Fruit fly (Drosophila melanogaster) whole organism, embryonic: Measurements from ENCODE around the gene mRpL28.

ENCODE experiments used
- Adf1 ChIP-seq: fragments of 200-800 bp; sonication (Bioruptor generic); IDR thresholded peaks from 2 replicates; pipeline ENCODE4 v1.3.6; 2022; ENCODE audit warnings: missing biosample characterization, missing genetic modification characterization
- Aef1 ChIP-seq: fragments of 200-800 bp; sonication (Bioruptor generic); IDR thresholded peaks from 3 replicates; pipeline ENCODE4 v1.3.6; 2022; ENCODE audit warnings: missing biosample characterization, missing genetic modification characterization
- Atf3 ChIP-seq: fragments of 200-800 bp; sonication (Bioruptor generic); optimal IDR thresholded peaks from 3 replicates; lab custom pipeline; 2016; ENCODE audit warnings: missing biosample characterization, missing genetic modification characterization
- B-H1 ChIP-seq: fragments of 200-800 bp; sonication (Bioruptor generic); IDR thresholded peaks from 3 replicates; pipeline ENCODE4 v1.3.6; 2022; ENCODE audit warnings: missing biosample characterization, missing genetic modification characterization
- Blimp-1 ChIP-seq: fragments of 200-800 bp; sonication (Bioruptor generic); optimal IDR thresholded peaks from 3 replicates; lab custom pipeline; 2018; ENCODE audit warnings: missing biosample characterization, missing genetic modification characterization, mild to moderate bottlenecking, moderate library complexity, missing genetic modification reagents
- CG10462 ChIP-seq: fragments of 200-800 bp; sonication (Bioruptor generic); optimal IDR thresholded peaks from 2 replicates; lab custom pipeline; 2016; ENCODE audit warnings: missing biosample characterization, missing genetic modification characterization
- CG12391 ChIP-seq: fragments of 200-800 bp; sonication (Bioruptor generic); optimal IDR thresholded peaks from 3 replicates; lab custom pipeline; 2018; ENCODE audit warnings: missing biosample characterization, mild to moderate bottlenecking, missing genetic modification characterization, moderate library complexity
- CG13624 ChIP-seq: fragments of 200-800 bp; sonication (Bioruptor generic); optimal IDR thresholded peaks from 2 replicates; lab custom pipeline; 2016; ENCODE audit warnings: missing biosample characterization, missing genetic modification characterization
- CG15011 ChIP-seq: fragments of 200-800 bp; sonication (Bioruptor generic); optimal IDR thresholded peaks from 3 replicates; lab custom pipeline; 2018; ENCODE audit warnings: missing biosample characterization, mild to moderate bottlenecking, missing genetic modification characterization
- CG17328 ChIP-seq: fragments of 200-800 bp; sonication (Bioruptor generic); IDR thresholded peaks from 2 replicates; pipeline ENCODE4 v1.3.6; 2022; ENCODE audit warnings: missing biosample characterization, missing genetic modification characterization
- CG18619 ChIP-seq: fragments of 200-800 bp; sonication (Bioruptor generic); optimal IDR thresholded peaks from 3 replicates; lab custom pipeline; 2017; ENCODE audit warnings: missing biosample characterization, mild to moderate bottlenecking, missing genetic modification characterization
- CG2889 ChIP-seq: fragments of 200-800 bp; sonication (Bioruptor generic); IDR thresholded peaks from 3 replicates; pipeline ENCODE4 v1.3.6; 2022; ENCODE audit warnings: missing biosample characterization, missing genetic modification characterization
- CG31388 ChIP-seq: fragments of 200-800 bp; sonication (Bioruptor generic); optimal IDR thresholded peaks from 2 replicates; lab custom pipeline; 2016; ENCODE audit warnings: missing biosample characterization, missing genetic modification characterization
- CG32532 ChIP-seq: fragments of 200-800 bp; sonication (Bioruptor generic); IDR thresholded peaks from 2 replicates; pipeline ENCODE4 v1.3.6; 2022; ENCODE audit warnings: missing biosample characterization, missing genetic modification characterization
- CG42726 ChIP-seq: fragments of 200-800 bp; sonication (Bioruptor generic); IDR thresholded peaks from 2 replicates; pipeline ENCODE4 v1.3.6; 2022; ENCODE audit warnings: missing biosample characterization, missing genetic modification characterization; ENCODE audit not compliant: partially characterized antibody
- CG5245 ChIP-seq: fragments of 200-800 bp; sonication (Bioruptor generic); optimal IDR thresholded peaks from 3 replicates; lab custom pipeline; 2016; ENCODE audit warnings: missing biosample characterization, missing genetic modification characterization
- CG9215 ChIP-seq: fragments of 200-800 bp; sonication (Bioruptor generic); IDR thresholded peaks from 2 replicates; pipeline ENCODE4 v1.3.6; 2022; ENCODE audit warnings: missing biosample characterization, missing genetic modification characterization
- CG9609 ChIP-seq: fragments of 200-800 bp; sonication (Bioruptor generic); optimal IDR thresholded peaks from 3 replicates; lab custom pipeline; 2016; ENCODE audit warnings: missing biosample characterization, missing genetic modification characterization
- Dll ChIP-seq: fragments of 200-800 bp; sonication (Bioruptor generic); IDR thresholded peaks from 4 replicates; pipeline ENCODE4 v1.3.6; 2022; ENCODE audit warnings: missing biosample characterization, missing genetic modification characterization; ENCODE audit not compliant: partially characterized antibody
- Dref ChIP-seq: fragments of 200-800 bp; sonication (Bioruptor generic); IDR thresholded peaks from 2 replicates; pipeline ENCODE4 v1.3.6; 2022; ENCODE audit warnings: missing biosample characterization, missing genetic modification characterization
- Fer1 ChIP-seq: fragments of 200-800 bp; sonication (Bioruptor generic); optimal IDR thresholded peaks from 2 replicates; lab custom pipeline; 2017; ENCODE audit warnings: missing biosample characterization, mild to moderate bottlenecking, missing genetic modification characterization
- Gug ChIP-seq: fragments of 200-800 bp; sonication (Bioruptor generic); IDR thresholded peaks from 4 replicates; pipeline ENCODE4 v1.3.6; 2022; ENCODE audit warnings: missing biosample characterization, missing genetic modification characterization
- Hmx ChIP-seq: fragments of 200-800 bp; sonication (Bioruptor generic); optimal IDR thresholded peaks from 2 replicates; lab custom pipeline; 2016; ENCODE audit warnings: missing biosample characterization, missing genetic modification characterization
- MTF-1 ChIP-seq: fragments of 200-800 bp; sonication (Bioruptor generic); optimal IDR thresholded peaks from 2 replicates; lab custom pipeline; 2018; ENCODE audit warnings: missing biosample characterization, mild to moderate bottlenecking, missing genetic modification characterization, borderline replicate concordance
- Mad ChIP-seq: fragments of 200-800 bp; sonication (Bioruptor generic); optimal IDR thresholded peaks from 2 replicates; lab custom pipeline; 2016; ENCODE audit warnings: missing biosample characterization, missing genetic modification characterization
- Neu2 ChIP-seq: fragments of 200-800 bp; sonication (Bioruptor generic); optimal IDR thresholded peaks from 3 replicates; lab custom pipeline; 2016; ENCODE audit warnings: missing biosample characterization, missing genetic modification characterization, borderline replicate concordance
- Nf-YC ChIP-seq: fragments of 200-800 bp; optimal IDR thresholded peaks from 3 replicates; lab custom pipeline; 2019; ENCODE audit warnings: missing biosample characterization, mild to moderate bottlenecking, missing genetic modification characterization, moderate library complexity
- PHDP ChIP-seq: fragments of 200-800 bp; sonication (Bioruptor generic); optimal IDR thresholded peaks from 3 replicates; lab custom pipeline; 2018; ENCODE audit warnings: missing biosample characterization, mild to moderate bottlenecking, missing genetic modification characterization, moderate library complexity
- Taf1 ChIP-seq: fragments of 200-800 bp; sonication (Bioruptor generic); IDR thresholded peaks from 2 replicates; pipeline ENCODE4 v1.3.6; 2022; ENCODE audit warnings: missing biosample characterization, missing genetic modification characterization
- Xbp1 ChIP-seq: fragments of 200-800 bp; sonication (Bioruptor generic); optimal IDR thresholded peaks from 3 replicates; lab custom pipeline; 2016; ENCODE audit warnings: missing biosample characterization, mild to moderate bottlenecking, missing genetic modification characterization
- al ChIP-seq: fragments of 200-800 bp; sonication (Bioruptor generic); IDR thresholded peaks from 2 replicates; pipeline ENCODE4 v1.3.6; 2022; ENCODE audit warnings: missing biosample characterization, missing genetic modification characterization
- aop ChIP-seq: fragments of 200-800 bp; sonication (Bioruptor generic); IDR thresholded peaks from 2 replicates; pipeline ENCODE4 v1.3.6; 2022; ENCODE audit warnings: missing biosample characterization, missing genetic modification characterization
- bigmax ChIP-seq: fragments of 200-800 bp; sonication (Bioruptor generic); optimal IDR thresholded peaks from 2 replicates; lab custom pipeline; 2018; ENCODE audit warnings: missing biosample characterization, mild to moderate bottlenecking, missing genetic modification characterization
- cas ChIP-seq: fragments of 200-800 bp; sonication (Bioruptor generic); IDR thresholded peaks from 2 replicates; pipeline ENCODE4 v1.3.6; 2022; ENCODE audit warnings: missing biosample characterization, missing genetic modification characterization
- chinmo ChIP-seq: fragments of 200-800 bp; sonication (Bioruptor generic); IDR thresholded peaks from 4 replicates; pipeline ENCODE4 v1.3.6; 2022; ENCODE audit warnings: missing biosample characterization, missing genetic modification characterization; ENCODE audit not compliant: partially characterized antibody
- chn ChIP-seq: fragments of 200-800 bp; sonication (Bioruptor generic); optimal IDR thresholded peaks from 2 replicates; lab custom pipeline; 2016; ENCODE audit warnings: missing biosample characterization, missing genetic modification characterization
- corto ChIP-seq: fragments of 200-800 bp; sonication (Bioruptor generic); optimal IDR thresholded peaks from 2 replicates; lab custom pipeline; 2016; ENCODE audit warnings: missing biosample characterization, mild to moderate bottlenecking, missing genetic modification characterization, moderate library complexity
- gcm ChIP-seq: fragments of 200-800 bp; sonication (Bioruptor generic); optimal IDR thresholded peaks from 2 replicates; lab custom pipeline; 2019; ENCODE audit warnings: missing biosample characterization, mild to moderate bottlenecking, missing genetic modification characterization, moderate library complexity
- gt ChIP-seq: fragments of 200-800 bp; sonication (Bioruptor generic); IDR thresholded peaks from 2 replicates; pipeline ENCODE4 v1.3.6; 2022; ENCODE audit warnings: missing biosample characterization, missing genetic modification characterization
- kah ChIP-seq: fragments of 200-800 bp; sonication (Bioruptor generic); optimal IDR thresholded peaks from 2 replicates; lab custom pipeline; 2018; ENCODE audit warnings: missing biosample characterization, mild to moderate bottlenecking, missing genetic modification characterization
- ken ChIP-seq: fragments of 200-800 bp; sonication (Bioruptor generic); IDR thresholded peaks from 3 replicates; pipeline ENCODE4 v1.3.6; 2022; ENCODE audit warnings: missing biosample characterization, missing genetic modification characterization
- lola ChIP-seq, 3 experiments: fragments of >200 bp in 2 of 3; fragments of 200-800 bp in 1 of 3; sonication (Bioruptor generic) in 1 of 3; optimal IDR thresholded peaks; 2 replicates each; lab custom pipeline; 2017 to 2019; ENCODE audit warnings: missing biosample characterization in 3 of 3, missing genetic modification characterization in 3 of 3, mild to moderate bottlenecking in 1 of 3, moderate library complexity in 1 of 3
- maf-S ChIP-seq: fragments of 200-800 bp; sonication (Bioruptor generic); optimal IDR thresholded peaks from 2 replicates; lab custom pipeline; 2016; ENCODE audit warnings: missing biosample characterization, missing genetic modification characterization
- nau ChIP-seq: fragments of 200-800 bp; sonication (Bioruptor generic); optimal IDR thresholded peaks from 3 replicates; lab custom pipeline; 2017; ENCODE audit warnings: missing biosample characterization, mild to moderate bottlenecking, missing genetic modification characterization, missing genetic modification reagents
- repo ChIP-seq: fragments of 200-800 bp; sonication (Bioruptor generic); optimal IDR thresholded peaks from 2 replicates; lab custom pipeline; 2016; ENCODE audit warnings: missing biosample characterization, missing genetic modification characterization
- slbo ChIP-seq: fragments of 200-800 bp; sonication (Bioruptor generic); IDR thresholded peaks from 2 replicates; pipeline ENCODE4 v1.3.6; 2022; ENCODE audit warnings: missing biosample characterization, missing genetic modification characterization
- tgo ChIP-seq: fragments of 200-800 bp; sonication (Bioruptor generic); IDR thresholded peaks from 3 replicates; pipeline ENCODE4 v1.3.6; 2022; ENCODE audit warnings: missing biosample characterization, missing genetic modification characterization
- toy ChIP-seq: fragments of 200-800 bp; sonication (Bioruptor generic); IDR thresholded peaks from 2 replicates; pipeline ENCODE4 v1.3.6; 2022; ENCODE audit warnings: missing biosample characterization, missing genetic modification characterization
- wek ChIP-seq: fragments of 200-800 bp; sonication (Bioruptor generic); optimal IDR thresholded peaks from 3 replicates; lab custom pipeline; 2018; ENCODE audit warnings: missing biosample characterization, mild to moderate bottlenecking, missing genetic modification characterization, moderate library complexity
- zen ChIP-seq: fragments of 200-800 bp; sonication (Bioruptor generic); optimal IDR thresholded peaks from 3 replicates; lab custom pipeline; 2018; ENCODE audit warnings: missing biosample characterization, mild to moderate bottlenecking, missing genetic modification characterization, moderate library complexity

The mRpL28 gene

DNA sequence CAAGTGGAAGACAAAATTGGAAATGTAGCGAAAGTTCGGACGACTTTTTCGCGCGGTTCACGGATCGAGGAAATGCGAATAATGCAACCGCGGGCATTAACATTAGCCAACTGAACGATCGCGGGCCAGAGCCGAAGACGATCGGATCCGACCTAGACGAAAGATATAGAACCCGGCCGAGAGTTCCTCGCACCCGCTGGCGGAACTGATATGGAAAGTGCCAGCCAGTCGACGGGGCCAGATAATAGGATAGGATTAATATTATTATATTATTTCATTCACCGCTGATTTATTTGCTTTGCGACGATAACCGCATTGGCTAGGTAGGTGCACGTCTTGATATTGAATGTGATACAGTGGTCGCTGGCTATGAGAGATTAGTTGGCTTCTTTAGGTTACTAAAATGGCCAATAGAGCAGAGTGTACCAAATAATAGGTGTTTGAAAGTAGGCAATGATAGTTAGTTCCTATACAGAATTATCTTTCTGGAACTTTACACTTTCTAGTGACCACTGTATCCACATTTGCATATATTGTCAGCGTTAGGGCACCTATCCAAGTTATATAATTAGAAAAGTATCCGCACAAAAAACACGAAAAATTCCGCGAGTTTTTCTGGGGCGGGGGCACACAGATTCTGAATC is 25.7 kb downstream of the mRpL28 start (continued):
- TF ChIP-seq slbo (GFP tag; lab: Robert Waterston, UW), result peak; percentile 85
- no peak for TF ChIP-seq bigmax (GFP tag; lab: Kevin White, UChicago)
- peak; percentile 14 for TF ChIP-seq CG10462 (GFP tag; lab: Kevin White, UChicago)
- peak; percentile 72 for TF ChIP-seq Aef1 (GFP tag; lab: Robert Waterston, UW)
- peak; percentile 55 for TF ChIP-seq CG13624
- no peak for TF ChIP-seq cas (GFP tag; lab: Robert Waterston, UW)
- no peak for TF ChIP-seq Atf3
- TF ChIP-seq Taf1 (GFP tag; lab: Robert Waterston, UW), result peak; percentile 68
- TF ChIP-seq gt (GFP tag; lab: Robert Waterston, UW), result peak; percentile 50; the same call in 1 of the 2 replicates
- no peak for TF ChIP-seq Dref (GFP tag; lab: Robert Waterston, UW)
- peak; percentile 29 for TF ChIP-seq kah
- TF ChIP-seq CG9215 (GFP tag; lab: Robert Waterston, UW), result peak; percentile 55; the same call in 1 of the 2 replicates
- TF ChIP-seq aop, result 0 out of 2 replicates have a peak, but pooled peaks have one; percentile 23
- peak; percentile 74 for TF ChIP-seq CG17328
- peak; percentile 41 for TF ChIP-seq Mad (GFP tag; lab: Kevin White, UChicago)
- no peak for TF ChIP-seq gcm (GFP tag; lab: Kevin White, UChicago)
- TF ChIP-seq zen, result no peak
- peak; percentile 55 for TF ChIP-seq PHDP (tag; lab: Kevin White, UChicago)
- TF ChIP-seq nau (GFP tag; lab: Kevin White, UChicago), result no peak
- TF ChIP-seq Neu2 (GFP tag; lab: Kevin White, UChicago), result no peak
- peak; percentile 75 for TF ChIP-seq Xbp1 (GFP tag; lab: Kevin White, UChicago)
- TF ChIP-seq Nf-YC (tag; lab: Kevin White, UChicago), result peak; percentile 1
- no peak for TF ChIP-seq chinmo
- TF ChIP-seq CG42726, result no peak
- TF ChIP-seq Gug, result peak; percentile 85
- TF ChIP-seq CG5245 (GFP tag; lab: Kevin White, UChicago), result peak; percentile 51
- TF ChIP-seq repo (GFP tag; lab: Kevin White, UChicago), result peak; percentile 35
- TF ChIP-seq Hmx (GFP tag; lab: Kevin White, UChicago), result peak; percentile 26
- TF ChIP-seq Dll (GFP tag; lab: Robert Waterston, UW), result no peak
- TF ChIP-seq corto (GFP tag; lab: Kevin White, UChicago), result peak; percentile 40
- TF ChIP-seq CG12391 (tag; lab: Kevin White, UChicago), result peak; percentile 60
- TF ChIP-seq lola (GFP tag; optimal IDR thresholded peaks at IDR 0.05; lab: Kevin White, UChicago), result peak in 1 of 3 experiments; percentile 47
- peak; percentile 62 for TF ChIP-seq Blimp-1 (GFP tag; lab: Kevin White, UChicago)
- TF ChIP-seq al (GFP tag; lab: Robert Waterston, UW), result peak; percentile 25; the same call in 1 of the 2 replicates
- peak; percentile 77; the same call in 2 of the 3 replicates for TF ChIP-seq CG2889
- TF ChIP-seq CG9609, result peak; percentile 28
- peak; percentile 70 for TF ChIP-seq ken (GFP tag; lab: Robert Waterston, UW)
- TF ChIP-seq B-H1 (GFP tag; lab: Robert Waterston, UW), result peak; percentile 69
- TF ChIP-seq CG18619 (GFP tag; lab: Kevin White, UChicago), result peak; percentile 48
- no peak for TF ChIP-seq Adf1 (GFP tag; lab: Robert Waterston, UW)
- peak; percentile 49 for TF ChIP-seq chn (GFP tag; lab: Kevin White, UChicago)
- no peak for TF ChIP-seq toy
- peak; percentile 73 for TF ChIP-seq tgo (GFP tag; lab: Robert Waterston, UW)
- TF ChIP-seq maf-S (GFP tag; lab: Kevin White, UChicago), result peak; percentile 38
- no peak for TF ChIP-seq wek
- peak; percentile 41 for TF ChIP-seq Fer1 (GFP tag; lab: Kevin White, UChicago)
- TF ChIP-seq MTF-1 (GFP tag; lab: Kevin White, UChicago), result peak; percentile 67
- TF ChIP-seq CG31388 (GFP tag; lab: Kevin White, UChicago), result peak; percentile 24
- TF ChIP-seq CG32532 (GFP tag; lab: Robert Waterston, UW), result peak; percentile 84
- TF ChIP-seq CG15011, result peak; percentile 38
